Worm (Caenorhabditis elegans) whole organism, L4 larva: Measurements from ENCODE around the gene scl-17.

Source experiments
- D1046.2 ChIP-seq: fragments of 200-800 bp; sonication (Bioruptor generic); IDR thresholded peaks from 2 replicates; pipeline ENCODE4 v1.3.6; 2022; ENCODE audit warnings: missing genetic modification characterization, missing compliant biosample characterization
- F26F4.8 ChIP-seq: fragments of 200-800 bp; sonication (Bioruptor generic); conservative IDR thresholded peaks from 2 replicates; pipeline ENCODE4 v1.3.6; 2022; ENCODE audit warnings: missing genetic modification characterization, missing compliant biosample characterization
- F44E2.7 ChIP-seq: fragments of 200-800 bp; sonication (Bioruptor generic); IDR thresholded peaks from 2 replicates; pipeline ENCODE4 v2.1.2; 2022; ENCODE audit warnings: missing genetic modification characterization, missing compliant biosample characterization
- R02D3.7 ChIP-seq: fragments of 150-350 bp; sonication (generic microtip); optimal IDR thresholded peaks from 3 replicates; lab custom pipeline; 2014; ENCODE audit warnings: missing biosample characterization, missing genetic modification characterization
- T26A8.4 ChIP-seq: fragments of 200-800 bp; sonication (Bioruptor generic); IDR thresholded peaks from 2 replicates; pipeline ENCODE4 v1.3.6; 2022; ENCODE audit warnings: missing genetic modification characterization, missing compliant biosample characterization
- Y105C5A.15 ChIP-seq: fragments of 200-800 bp; sonication (Bioruptor generic); IDR thresholded peaks from 2 replicates; pipeline ENCODE4 v1.3.6; 2022; ENCODE audit warnings: missing genetic modification characterization, missing compliant biosample characterization
- Y48G9A.11 ChIP-seq: fragments of 200-800 bp; sonication (Bioruptor generic); IDR thresholded peaks from 2 replicates; pipeline ENCODE4 v1.3.6; 2022; ENCODE audit warnings: missing genetic modification reagents, missing genetic modification characterization, missing compliant biosample characterization
- Y5F2A.4 ChIP-seq: fragments of 200-800 bp; sonication (Bioruptor generic); optimal IDR thresholded peaks from 2 replicates; lab custom pipeline; 2018; ENCODE audit warnings: mild to moderate bottlenecking, missing genetic modification characterization, missing compliant biosample characterization
- ZK337.2 ChIP-seq: fragments of 200-800 bp; sonication (Bioruptor generic); IDR thresholded peaks from 2 replicates; pipeline ENCODE4 v1.3.6; 2022; ENCODE audit warnings: missing genetic modification reagents, missing genetic modification characterization, missing compliant biosample characterization
- aha-1 ChIP-seq: fragments of 150-350 bp; peaks from one replicate; lab custom pipeline; 2014; ENCODE audit warnings: missing biosample characterization, missing genetic modification characterization
- aly-2 ChIP-seq: sonication (generic microtip); optimal IDR thresholded peaks from 2 replicates; lab custom pipeline; 2018; ENCODE audit warnings: missing biosample characterization, missing genetic modification characterization
- attf-4 ChIP-seq: sonication (generic microtip); optimal IDR thresholded peaks from 3 replicates; lab custom pipeline; 2017; ENCODE audit warnings: missing biosample characterization, missing genetic modification characterization
- ceh-44 ChIP-seq: fragments of 200-800 bp; sonication (Bioruptor generic); IDR thresholded peaks from 2 replicates; pipeline ENCODE4 v1.3.6; 2022; ENCODE audit warnings: missing genetic modification reagents, missing genetic modification characterization, missing compliant biosample characterization
- ctbp-1 ChIP-seq: fragments of 200-800 bp; sonication (Bioruptor generic); IDR thresholded peaks from 2 replicates; pipeline ENCODE4 v1.3.6; 2022; ENCODE audit warnings: missing genetic modification reagents, missing genetic modification characterization, missing compliant biosample characterization
- daf-12 ChIP-seq: fragments of 150-350 bp; optimal IDR thresholded peaks from 2 replicates; lab custom pipeline; 2014; ENCODE audit warnings: missing biosample characterization, missing genetic modification reagents, missing genetic modification characterization
- dmd-8 ChIP-seq: fragments of 200-800 bp; sonication (Bioruptor generic); IDR thresholded peaks from 2 replicates; pipeline ENCODE4 v1.3.6; 2022; ENCODE audit warnings: missing genetic modification characterization, missing compliant biosample characterization
- duxl-1 ChIP-seq: sonication (generic microtip); optimal IDR thresholded peaks from 2 replicates; lab custom pipeline; 2016; ENCODE audit warnings: mild to moderate bottlenecking, missing genetic modification characterization, moderate library complexity, missing compliant biosample characterization; ENCODE audit not compliant: poor library complexity
- egl-43 ChIP-seq: fragments of 200-800 bp; sonication (Bioruptor generic); IDR thresholded peaks from 2 replicates; pipeline ENCODE4 v1.3.6; 2022; ENCODE audit warnings: missing genetic modification reagents, missing genetic modification characterization, missing compliant biosample characterization
- fkh-10 ChIP-seq: fragments of 150-350 bp; optimal IDR thresholded peaks from 2 replicates; lab custom pipeline; 2014; ENCODE audit warnings: missing biosample characterization, missing genetic modification reagents, missing genetic modification characterization
- hif-1 ChIP-seq, 2 experiments: sonication (generic microtip); optimal IDR thresholded peaks; 2 replicates each; lab custom pipeline; 2016 to 2017; ENCODE audit warnings: missing compliant biosample characterization in 2 of 2, missing genetic modification characterization in 2 of 2, missing genetic modification reagents in 2 of 2, missing genotype in 2 of 2, mild to moderate bottlenecking in 1 of 2
- hlh-11 ChIP-seq: fragments of 200-800 bp; sonication (Bioruptor generic); optimal IDR thresholded peaks from 2 replicates; lab custom pipeline; 2018; ENCODE audit warnings: mild to moderate bottlenecking, missing genetic modification characterization, missing compliant biosample characterization
- jun-1 ChIP-seq: fragments of 150-350 bp; optimal IDR thresholded peaks from 2 replicates; lab custom pipeline; 2014; ENCODE audit warnings: missing biosample characterization, missing genetic modification reagents, missing genetic modification characterization
- lin-1 ChIP-seq: fragments of 200-800 bp; sonication (Bioruptor generic); IDR thresholded peaks from 2 replicates; pipeline ENCODE4 v1.3.6; 2022; ENCODE audit warnings: missing genetic modification reagents, missing genetic modification characterization, missing compliant biosample characterization
- lin-29 ChIP-seq: fragments of 200-800 bp; sonication (Bioruptor generic); IDR thresholded peaks from 2 replicates; pipeline ENCODE4 v1.3.6; 2022; ENCODE audit warnings: missing genetic modification reagents, missing genetic modification characterization, missing compliant biosample characterization
- lin-39 ChIP-seq: fragments of 150-350 bp; optimal IDR thresholded peaks from 2 replicates; lab custom pipeline; 2014; ENCODE audit warnings: missing biosample characterization, missing genetic modification reagents, missing genetic modification characterization
- lsy-2 ChIP-seq, 2 experiments: fragments of 150-350 bp in 1 of 2; sonication (generic microtip) in 1 of 2; optimal IDR thresholded peaks; 2 replicates each; lab custom pipeline; 2014 to 2017; ENCODE audit warnings: missing biosample characterization in 2 of 2, missing genetic modification characterization in 2 of 2
- madf-5 ChIP-seq, 2 experiments: fragments of 200-800 bp; sonication (Bioruptor generic); IDR thresholded peaks; 2 replicates each; pipeline ENCODE4 v1.3.6; 2022; ENCODE audit warnings: missing compliant biosample characterization in 2 of 2, missing genetic modification characterization in 2 of 2
- mes-2 ChIP-seq: sonication (generic microtip); optimal IDR thresholded peaks from 2 replicates; lab custom pipeline; 2016; ENCODE audit warnings: missing genotype, mild to moderate bottlenecking, missing genetic modification characterization, missing compliant biosample characterization; ENCODE audit not compliant: poor library complexity, severe bottlenecking
- mxl-2 ChIP-seq: fragments of 200-800 bp; sonication (Bioruptor generic); conservative IDR thresholded peaks from 2 replicates; pipeline ENCODE4 v1.3.6; 2022; ENCODE audit warnings: missing genetic modification reagents, missing genetic modification characterization, missing compliant biosample characterization
- nhr-41 ChIP-seq: fragments of 200-800 bp; sonication (Bioruptor generic); IDR thresholded peaks from 2 replicates; pipeline ENCODE4 v1.3.6; 2022; ENCODE audit warnings: missing genetic modification reagents, missing genetic modification characterization, missing compliant biosample characterization
- nhr-42 ChIP-seq: fragments of 200-800 bp; sonication (Bioruptor generic); IDR thresholded peaks from 2 replicates; pipeline ENCODE4 v1.3.6; 2022; ENCODE audit warnings: missing genetic modification characterization, missing compliant biosample characterization
- php-3 ChIP-seq: fragments of 200-800 bp; sonication (Bioruptor generic); IDR thresholded peaks from 2 replicates; pipeline ENCODE4 v1.3.6; 2022; ENCODE audit warnings: missing genetic modification reagents, missing genetic modification characterization, missing compliant biosample characterization
- rbr-2 ChIP-seq: sonication (generic microtip); optimal IDR thresholded peaks from 2 replicates; lab custom pipeline; 2016; ENCODE audit warnings: missing genotype, missing genetic modification characterization, missing compliant biosample characterization
- set-16 ChIP-seq: fragments of 200-800 bp; sonication (Bioruptor generic); IDR thresholded peaks from 2 replicates; pipeline ENCODE4 v1.3.6; 2022; ENCODE audit warnings: missing genetic modification reagents, missing genetic modification characterization, missing compliant biosample characterization
- snpc-1.2 ChIP-seq: fragments of 200-800 bp; sonication (Bioruptor generic); IDR thresholded peaks from 2 replicates; pipeline ENCODE4 v1.3.6; 2022; ENCODE audit warnings: missing genetic modification reagents, missing genetic modification characterization, missing compliant biosample characterization
- tag-97 ChIP-seq: fragments of 200-800 bp; sonication (Bioruptor generic); IDR thresholded peaks from 2 replicates; pipeline ENCODE4 v1.3.6; 2022; ENCODE audit warnings: missing genetic modification characterization, missing compliant biosample characterization
- tra-1 ChIP-seq: fragments of 200-800 bp; sonication (Bioruptor generic); IDR thresholded peaks from 2 replicates; pipeline ENCODE4 v1.3.6; 2022; ENCODE audit warnings: missing genetic modification reagents, missing genetic modification characterization, missing compliant biosample characterization
- unc-130 ChIP-seq: sonication (generic microtip); optimal IDR thresholded peaks from 2 replicates; lab custom pipeline; 2016; ENCODE audit warnings: missing genetic modification reagents, missing genetic modification characterization, missing compliant biosample characterization
- zip-11 ChIP-seq: fragments of 200-800 bp; sonication (Bioruptor generic); IDR thresholded peaks from 2 replicates; pipeline ENCODE4 v1.3.6; 2022; ENCODE audit warnings: missing genetic modification characterization, missing compliant biosample characterization
- ztf-11 ChIP-seq: fragments of 150-350 bp; optimal IDR thresholded peaks from 2 replicates; lab custom pipeline; 2014; ENCODE audit warnings: missing biosample characterization, missing genetic modification characterization
- ztf-7 ChIP-seq: fragments of 150-350 bp; optimal IDR thresholded peaks from 2 replicates; lab custom pipeline; 2014; ENCODE audit warnings: missing biosample characterization, missing genetic modification characterization

scl-17 gene

DNA sequence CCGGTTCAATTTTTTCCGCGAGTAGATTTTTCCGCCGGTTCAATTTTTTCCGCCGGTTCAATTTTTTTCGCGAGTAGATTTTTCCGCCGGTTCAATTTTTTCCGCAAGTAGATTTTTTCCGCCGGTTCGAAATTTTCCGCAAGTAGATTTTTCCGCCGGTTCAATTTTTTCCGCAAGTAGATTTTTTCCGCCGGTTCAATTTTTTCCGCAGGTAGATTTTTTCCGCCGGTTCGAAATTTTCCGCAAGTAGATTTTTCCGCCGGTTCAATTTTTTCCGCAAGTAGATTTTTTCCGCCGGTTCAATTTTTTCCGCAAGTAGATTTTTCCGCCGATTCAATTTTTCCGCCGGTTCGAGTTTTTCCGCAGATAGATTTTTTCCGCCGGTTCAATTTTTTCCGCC, 8.2 kb downstream of the scl-17 start:
- TF ChIP-seq F26F4.8 (GFP tag; lab: Robert Waterston, UW) = 0 out of 2 replicates have a peak, but pooled peaks have one; percentile 54
- 0 out of 2 replicates have a peak, but pooled peaks have one; percentile 52 for TF ChIP-seq F44E2.7 (GFP tag; lab: Robert Waterston, UW)
- 0 out of 2 replicates have a peak, but pooled peaks have one; percentile 8 for TF ChIP-seq ceh-44 (GFP tag; lab: Robert Waterston, UW)
- TF ChIP-seq nhr-42 (GFP tag; lab: Robert Waterston, UW) = 0 out of 2 replicates have a peak, but pooled peaks have one; percentile 40

DNA sequence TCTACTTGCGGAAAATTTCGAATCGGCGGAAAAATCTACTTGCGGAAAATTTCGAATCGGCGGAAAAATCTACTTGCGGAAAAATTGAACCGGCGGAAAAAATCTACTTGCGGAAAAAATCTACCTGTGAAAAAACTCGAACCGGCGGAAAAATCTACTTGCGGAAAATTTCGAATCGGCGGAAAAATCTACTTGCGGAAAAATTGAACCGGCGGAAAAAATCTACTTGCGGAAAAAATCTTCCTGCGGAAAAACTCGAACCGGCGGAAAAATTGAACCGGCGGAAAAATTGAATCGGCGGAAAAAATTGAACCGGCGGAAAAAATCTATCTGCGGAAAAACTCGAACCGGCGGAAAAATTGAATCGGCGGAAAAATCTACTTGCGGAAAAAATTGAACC, 12.8 kb downstream of the scl-17 start:
- TF ChIP-seq nhr-42 (GFP tag; lab: Robert Waterston, UW) = peak; percentile 66; the same call in 1 of the 2 replicates
- TF ChIP-seq Y48G9A.11 (GFP tag; lab: Robert Waterston, UW) = 0 out of 2 replicates have a peak, but pooled peaks have one; percentile 18
- peak; percentile 37; the same call in 1 of the 2 replicates for TF ChIP-seq set-16 (GFP tag; lab: Robert Waterston, UW)
- TF ChIP-seq D1046.2 (GFP tag; lab: Robert Waterston, UW) = peak; percentile 91
- peak; percentile 80; the same call in 1 of the 2 replicates for TF ChIP-seq egl-43
- peak in 1 of 2 experiments; percentile 94; a peak in 2 of 4 replicates for TF ChIP-seq madf-5 (GFP tag; IDR thresholded peaks at IDR 0.05; lab: Robert Waterston, UW)
- 0 out of 2 replicates have a peak, but pooled peaks have one; percentile 14 for TF ChIP-seq Y105C5A.15 (GFP tag; lab: Robert Waterston, UW)
- peak; percentile 60; the same call in 1 of the 2 replicates for TF ChIP-seq dmd-8
- TF ChIP-seq F44E2.7 (GFP tag; lab: Robert Waterston, UW) = 0 out of 2 replicates have a peak, but pooled peaks have one; percentile 55
- TF ChIP-seq php-3 (GFP tag; lab: Robert Waterston, UW) = 0 out of 2 replicates have a peak, but pooled peaks have one; percentile 42
- TF ChIP-seq F26F4.8 (GFP tag; lab: Robert Waterston, UW) = 0 out of 2 replicates have a peak, but pooled peaks have one; percentile 56
- 0 out of 2 replicates have a peak, but pooled peaks have one; percentile 61 for TF ChIP-seq snpc-1.2
- 0 out of 2 replicates have a peak, but pooled peaks have one; percentile 66 for TF ChIP-seq tag-97 (GFP tag; lab: Robert Waterston, UW)

DNA sequence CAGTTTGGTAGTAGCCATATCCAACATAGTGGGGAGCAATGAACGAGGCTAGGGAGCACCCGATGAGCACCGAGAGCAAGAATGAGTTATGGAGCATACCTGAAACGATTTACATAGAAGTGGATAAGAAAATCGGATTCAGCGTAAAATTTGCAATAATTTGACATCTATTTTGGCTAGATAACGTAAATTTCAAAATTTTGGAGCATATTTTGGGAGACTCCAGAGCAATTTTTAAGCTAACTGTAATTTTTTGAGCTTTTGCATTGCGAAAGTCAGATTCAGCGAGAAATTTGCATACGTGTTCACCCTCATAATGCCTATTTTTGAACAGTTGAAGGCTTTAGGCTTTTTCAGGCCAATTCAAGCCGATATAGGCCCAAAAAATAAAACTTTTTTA, 21.4 kb downstream of the scl-17 start, which contains the start of gene Y51H7C.13:
Gene Y51H7C.13, minus strand, starts transcription at position 101 of the 400 bp plus-strand sequence.
- TF ChIP-seq nhr-41 (no peak), ztf-7 (tag; lab: Kevin White, UChicago) (no peak), hlh-11 (no peak), mes-2 (tag; lab: Kevin White, UChicago) (no peak), zip-11 (no peak), Y5F2A.4 (GFP tag; lab: Kevin White, UChicago) (no peak), attf-4 (tag; lab: Kevin White, UChicago) (no peak)
- TF ChIP-seq, all 104 proteins: peak for 0

DNA sequence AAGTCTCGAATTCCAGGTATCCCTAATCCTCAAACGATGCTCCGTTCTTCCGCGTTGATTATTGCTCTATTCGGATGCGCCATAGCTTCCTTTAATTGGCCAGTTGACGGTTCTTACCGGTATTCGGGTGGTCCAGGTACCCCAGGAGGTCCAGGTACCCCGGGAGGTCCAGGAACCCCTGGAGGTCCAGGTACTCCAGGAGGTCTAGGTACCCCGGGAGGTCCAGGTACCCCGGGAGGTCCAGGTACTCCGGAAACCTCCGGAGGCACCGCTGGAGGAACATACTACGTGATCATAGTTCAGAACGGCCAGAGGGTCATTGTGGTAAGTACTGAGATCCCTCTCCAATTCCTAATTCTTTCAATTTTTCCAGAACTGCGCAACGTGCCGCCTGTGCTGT, 22.7 kb downstream of the scl-17 start, which contains the start of gene Y51H7C.1:
Gene Y51H7C.1, plus strand, starts transcription at position 17 of the 400 bp plus-strand sequence.
- TF ChIP-seq set-16 (GFP tag; lab: Robert Waterston, UW) = peak; percentile 93

DNA sequence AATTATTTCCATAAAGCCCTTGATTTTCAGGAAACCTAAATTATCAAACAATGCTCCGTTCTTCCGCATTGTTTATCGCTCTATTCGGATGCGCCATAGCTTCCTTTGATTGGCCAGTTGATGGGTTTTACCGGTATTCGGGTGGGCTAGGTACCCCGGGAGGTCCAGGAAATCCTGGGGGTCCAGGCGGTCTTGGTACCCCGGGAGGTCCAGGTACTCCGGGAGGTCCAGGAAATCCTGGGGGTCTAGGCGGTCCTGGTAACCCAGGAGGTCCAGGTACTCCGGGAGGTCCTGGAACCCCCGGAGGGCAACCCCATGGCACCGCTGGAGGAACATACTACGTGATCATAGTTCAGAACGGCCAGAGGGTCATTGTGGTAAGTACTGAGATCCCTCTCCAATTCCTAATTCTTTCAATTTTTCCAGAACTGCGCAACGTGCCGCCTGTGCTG, 25.5 kb downstream of the scl-17 start, which contains the start of gene H17B01.2:
Gene H17B01.2, plus strand, starts transcription at position 51 of the 452 bp plus-strand sequence.
- TF ChIP-seq set-16 (GFP tag; lab: Robert Waterston, UW) = peak; percentile 94
- TF ChIP-seq lin-1 (GFP tag; lab: Robert Waterston, UW) = no peak
- no peak for TF ChIP-seq mxl-2 (GFP tag; lab: Robert Waterston, UW)
- TF ChIP-seq aly-2 (tag; lab: Kevin White, UChicago) = no peak
- TF ChIP-seq D1046.2 (GFP tag; lab: Robert Waterston, UW) = 0 out of 2 replicates have a peak, but pooled peaks have one; percentile 22
- TF ChIP-seq tra-1 = 0 out of 2 replicates have a peak, but pooled peaks have one; percentile 24
- no peak for TF ChIP-seq nhr-41
- TF ChIP-seq ztf-11 (tag; lab: Kevin White, UChicago) = no peak
- no peak for TF ChIP-seq ctbp-1 (GFP tag; lab: Robert Waterston, UW)
- TF ChIP-seq lin-39 (tag; lab: Kevin White, UChicago) = no peak
- no peak for TF ChIP-seq ceh-44 (GFP tag; lab: Robert Waterston, UW)
- TF ChIP-seq duxl-1 (tag; lab: Kevin White, UChicago) = no peak
- no peak for TF ChIP-seq lin-29 (GFP tag; lab: Robert Waterston, UW)
- TF ChIP-seq T26A8.4 (GFP tag; lab: Robert Waterston, UW) = no peak
- TF ChIP-seq unc-130 (GFP tag; lab: Kevin White, UChicago) = no peak
- TF ChIP-seq R02D3.7 = no peak
- no peak for TF ChIP-seq rbr-2 (tag; lab: Kevin White, UChicago)
- TF ChIP-seq lsy-2 (tag; optimal IDR thresholded peaks at IDR 0.05; lab: Kevin White, UChicago) = no peak
- no peak for TF ChIP-seq daf-12 (tag; lab: Kevin White, UChicago)
- no peak for TF ChIP-seq hif-1 (tag; optimal IDR thresholded peaks at IDR 0.05; lab: Kevin White, UChicago)
- no peak for TF ChIP-seq fkh-10 (GFP tag; lab: Kevin White, UChicago)
- TF ChIP-seq jun-1 = no peak
- TF ChIP-seq ZK337.2 (GFP tag; lab: Robert Waterston, UW) = no peak
- TF ChIP-seq aha-1 (tag; lab: Kevin White, UChicago) = peak; percentile 44
